Fruit fly (Drosophila melanogaster) whole organism, prepupa: ENCODE measurements around the gene Spn38F.

ENCODE experiments used
- Blimp-1 ChIP-seq: fragments of 200-800 bp; sonication (Bioruptor generic); optimal IDR thresholded peaks from 3 replicates; lab custom pipeline; 2017; ENCODE audit warnings: missing biosample characterization, missing genetic modification characterization, mild to moderate bottlenecking, moderate library complexity, missing genetic modification reagents
- CG10631 ChIP-seq: fragments of 200-800 bp; sonication (Bioruptor generic); optimal IDR thresholded peaks from 2 replicates; lab custom pipeline; 2016; ENCODE audit warnings: missing biosample characterization, missing genetic modification characterization
- CG10669 ChIP-seq: fragments of 200-800 bp; sonication (Bioruptor generic); optimal IDR thresholded peaks from 3 replicates; lab custom pipeline; 2018; ENCODE audit warnings: missing biosample characterization, mild to moderate bottlenecking, missing genetic modification characterization, moderate library complexity
- CG11294 ChIP-seq: fragments of 200-800 bp; sonication (Bioruptor generic); IDR thresholded peaks from 2 replicates; pipeline ENCODE4 v1.3.6; 2022; ENCODE audit warnings: missing biosample characterization, missing genetic modification characterization
- CG15336 ChIP-seq: fragments of 200-800 bp; sonication (Bioruptor generic); IDR thresholded peaks from 2 replicates; pipeline ENCODE4 v1.3.6; 2022; ENCODE audit warnings: missing biosample characterization, missing genetic modification characterization
- CG3032 ChIP-seq: fragments of 200-800 bp; optimal IDR thresholded peaks from 2 replicates; lab custom pipeline; 2019; ENCODE audit warnings: missing biosample characterization, mild to moderate bottlenecking, missing genetic modification characterization, moderate library complexity
- CG31627 ChIP-seq: fragments of 200-800 bp; sonication (Bioruptor generic); optimal IDR thresholded peaks from 3 replicates; lab custom pipeline; 2016; ENCODE audit warnings: missing biosample characterization, missing genetic modification characterization
- CG6163 ChIP-seq: fragments of 200-800 bp; sonication (Bioruptor generic); IDR thresholded peaks from 3 replicates; pipeline ENCODE4 v1.3.6; 2022; ENCODE audit warnings: missing biosample characterization, missing genetic modification characterization
- CG6854 ChIP-seq: fragments of 200-800 bp; sonication (Bioruptor generic); optimal IDR thresholded peaks from 2 replicates; lab custom pipeline; 2017; ENCODE audit warnings: missing biosample characterization, mild to moderate bottlenecking, missing genetic modification characterization
- CG7368 ChIP-seq: fragments of 200-800 bp; sonication (Bioruptor generic); optimal IDR thresholded peaks from 3 replicates; lab custom pipeline; 2016; ENCODE audit warnings: missing biosample characterization, missing genetic modification characterization
- CG8119 ChIP-seq: fragments of 200-800 bp; sonication (Bioruptor generic); IDR thresholded peaks from 3 replicates; pipeline ENCODE4 v1.3.6; 2022; ENCODE audit warnings: missing biosample characterization, missing genetic modification characterization
- CG8319 ChIP-seq: fragments of 200-800 bp; sonication (Bioruptor generic); optimal IDR thresholded peaks from 3 replicates; lab custom pipeline; 2016; ENCODE audit warnings: missing biosample characterization, missing genetic modification characterization
- CG9139 ChIP-seq: fragments of 200-800 bp; sonication (Bioruptor generic); optimal IDR thresholded peaks from 3 replicates; lab custom pipeline; 2017; ENCODE audit warnings: missing biosample characterization, mild to moderate bottlenecking, missing genetic modification characterization
- Eip75B ChIP-seq: fragments of 200-800 bp; sonication (Bioruptor generic); optimal IDR thresholded peaks from 3 replicates; lab custom pipeline; 2016; ENCODE audit warnings: missing biosample characterization, missing genetic modification characterization
- Eip78C ChIP-seq: fragments of 200-800 bp; sonication (Bioruptor generic); peaks from one replicate; lab custom pipeline; 2016; ENCODE audit warnings: missing biosample characterization, missing genetic modification characterization
- Ets21C ChIP-seq: fragments of 200-800 bp; sonication (Bioruptor generic); optimal IDR thresholded peaks from 3 replicates; lab custom pipeline; 2016; ENCODE audit warnings: missing biosample characterization, missing genetic modification characterization
- Hr39 ChIP-seq: fragments of 200-800 bp; sonication (Bioruptor generic); optimal IDR thresholded peaks from 2 replicates; lab custom pipeline; 2016; ENCODE audit warnings: missing biosample characterization, missing genetic modification characterization
- Met ChIP-seq: fragments of 200-800 bp; sonication (Bioruptor generic); optimal IDR thresholded peaks from 3 replicates; lab custom pipeline; 2016; ENCODE audit warnings: missing biosample characterization, missing genetic modification characterization
- Smox ChIP-seq: fragments of 200-800 bp; sonication (Bioruptor generic); optimal IDR thresholded peaks from 3 replicates; lab custom pipeline; 2016; ENCODE audit warnings: missing biosample characterization, missing genetic modification characterization
- Sox102F ChIP-seq: fragments of 200-800 bp; sonication (Bioruptor generic); optimal IDR thresholded peaks from 2 replicates; lab custom pipeline; 2016; ENCODE audit warnings: missing biosample characterization, mild to moderate bottlenecking, missing genetic modification characterization
- Sox15 ChIP-seq: fragments of 200-800 bp; sonication (Bioruptor generic); optimal IDR thresholded peaks from 3 replicates; lab custom pipeline; 2016; ENCODE audit warnings: missing biosample characterization, missing genetic modification characterization
- achi ChIP-seq: fragments of 200-800 bp; sonication (Bioruptor generic); optimal IDR thresholded peaks from 3 replicates; lab custom pipeline; 2016; ENCODE audit warnings: missing biosample characterization, missing genetic modification characterization
- acj6 ChIP-seq: fragments of 200-800 bp; sonication (Bioruptor generic); optimal IDR thresholded peaks from 3 replicates; lab custom pipeline; 2016; ENCODE audit warnings: missing biosample characterization, missing genetic modification characterization
- cyc ChIP-seq: fragments of 200-800 bp; sonication (Bioruptor generic); optimal IDR thresholded peaks from 3 replicates; lab custom pipeline; 2016; ENCODE audit warnings: missing biosample characterization, missing genetic modification characterization
- dsx ChIP-seq: fragments of 200-800 bp; optimal IDR thresholded peaks from 3 replicates; lab custom pipeline; 2019; ENCODE audit warnings: missing biosample characterization, mild to moderate bottlenecking, missing genetic modification characterization, moderate library complexity; ENCODE audit not compliant: poor library complexity, severe bottlenecking
- eg ChIP-seq: fragments of 200-800 bp; sonication (Bioruptor generic); IDR thresholded peaks from 3 replicates; pipeline ENCODE4 v1.3.6; 2022; ENCODE audit warnings: missing biosample characterization, missing genetic modification characterization
- esn ChIP-seq: fragments of 200-800 bp; sonication (Bioruptor generic); optimal IDR thresholded peaks from 2 replicates; lab custom pipeline; 2016; ENCODE audit warnings: missing biosample characterization, mild to moderate bottlenecking, missing genetic modification characterization, moderate library complexity
- fd59A ChIP-seq: fragments of 200-800 bp; sonication (Bioruptor generic); optimal IDR thresholded peaks from 2 replicates; lab custom pipeline; 2017; ENCODE audit warnings: missing biosample characterization, mild to moderate bottlenecking, missing genetic modification characterization, missing genetic modification reagents
- net ChIP-seq: fragments of 200-800 bp; sonication (Bioruptor generic); optimal IDR thresholded peaks from 3 replicates; lab custom pipeline; 2016; ENCODE audit warnings: missing biosample characterization, missing genetic modification characterization
- pdm3 ChIP-seq: fragments of 200-800 bp; sonication (Bioruptor generic); optimal IDR thresholded peaks from 3 replicates; lab custom pipeline; 2016; ENCODE audit warnings: missing biosample characterization, missing genetic modification characterization
- salr ChIP-seq, 2 experiments: fragments of 200-800 bp; sonication (Bioruptor generic); optimal IDR thresholded peaks; 3 replicates each; lab custom pipeline; 2016 to 2018; ENCODE audit warnings: missing biosample characterization in 2 of 2, missing genetic modification characterization in 2 of 2, mild to moderate bottlenecking in 1 of 2
- ss ChIP-seq, 2 experiments: fragments of 200-800 bp; sonication (Bioruptor generic); optimal IDR thresholded peaks; 2 replicates in 1 of 2; 3 replicates in 1 of 2; lab custom pipeline; 2017 to 2018; ENCODE audit warnings: mild to moderate bottlenecking in 2 of 2, missing biosample characterization in 2 of 2, missing genetic modification characterization in 2 of 2, moderate library complexity in 1 of 2
- svp ChIP-seq: fragments of 200-800 bp; sonication (Bioruptor generic); peaks from one replicate; lab custom pipeline; 2016; ENCODE audit warnings: missing biosample characterization, missing genetic modification characterization
- topi ChIP-seq: fragments of 200-800 bp; sonication (Bioruptor generic); optimal IDR thresholded peaks from 3 replicates; lab custom pipeline; 2016; ENCODE audit warnings: missing biosample characterization, missing genetic modification characterization
- vri ChIP-seq: fragments of 200-800 bp; sonication (Bioruptor generic); optimal IDR thresholded peaks from 3 replicates; lab custom pipeline; 2016; ENCODE audit warnings: missing biosample characterization, mild to moderate bottlenecking, missing genetic modification characterization

The Spn38F gene

dm6 chr2L:20822489-20823195, 15.1 kb downstream of the Spn38F start, which contains the start of gene CG9331 (continued):
- TF ChIP-seq CG3032 (no peak), Met (GFP tag; lab: Kevin White, UChicago) (no peak), Sox102F (peak; percentile 39), CG15336 (GFP tag; lab: Robert Waterston, UW) (peak; percentile 9; the same call in 1 of the 2 replicates), CG10631 (GFP tag; lab: Kevin White, UChicago) (peak; percentile 39), fd59A (GFP tag; lab: Kevin White, UChicago) (no peak), CG7368 (GFP tag; lab: Kevin White, UChicago) (no peak), cyc (GFP tag; lab: Kevin White, UChicago) (no peak), Smox (GFP tag; lab: Kevin White, UChicago) (no peak), acj6 (GFP tag; lab: Kevin White, UChicago) (no peak), eg (GFP tag; lab: Robert Waterston, UW) (no peak; the same call in 2 of the 3 replicates), CG10669 (GFP tag; lab: Kevin White, UChicago) (no peak), CG8319 (GFP tag; lab: Kevin White, UChicago) (no peak), Hr39 (GFP tag; lab: Kevin White, UChicago) (no peak), Eip75B (GFP tag; lab: Kevin White, UChicago) (no peak), Eip78C (GFP tag; lab: Kevin White, UChicago) (peak; percentile 81), esn (no peak), CG6854 (no peak), CG6163 (peak; percentile 56; the same call in 2 of the 3 replicates), svp (GFP tag; lab: Kevin White, UChicago) (no peak), Blimp-1 (peak; percentile 59), vri (GFP tag; lab: Kevin White, UChicago) (peak; percentile 100)

dm6 chr2L:20822025-20822371, 15.8 kb downstream of the Spn38F start:
- no peak for TF ChIP-seq CG9139 (GFP tag; lab: Kevin White, UChicago)
- TF ChIP-seq CG6854 = peak; percentile 38
- TF ChIP-seq salr (GFP tag; optimal IDR thresholded peaks at IDR 0.05; lab: Kevin White, UChicago) = no peak
- no peak for TF ChIP-seq Ets21C (GFP tag; lab: Kevin White, UChicago)
- TF ChIP-seq Smox (GFP tag; lab: Kevin White, UChicago) = peak; percentile 10
- peak; percentile 14 for TF ChIP-seq Met (GFP tag; lab: Kevin White, UChicago)
- TF ChIP-seq CG31627 (GFP tag; lab: Kevin White, UChicago) = peak; percentile 8
- no peak for TF ChIP-seq pdm3 (GFP tag; lab: Kevin White, UChicago)
- no peak for TF ChIP-seq Sox15
- TF ChIP-seq topi (GFP tag; lab: Kevin White, UChicago) = peak; percentile 25
- TF ChIP-seq Hr39 (GFP tag; lab: Kevin White, UChicago) = peak; percentile 38
- TF ChIP-seq esn = peak; percentile 25
- TF ChIP-seq CG6163 = peak; percentile 63
- TF ChIP-seq CG10669 (GFP tag; lab: Kevin White, UChicago) = no peak
- peak in 1 of 2 experiments; percentile 64 for TF ChIP-seq ss (GFP tag; optimal IDR thresholded peaks at IDR 0.05; lab: Kevin White, UChicago)
- TF ChIP-seq cyc (GFP tag; lab: Kevin White, UChicago) = no peak
- TF ChIP-seq svp (GFP tag; lab: Kevin White, UChicago) = peak; percentile 84
- TF ChIP-seq eg (GFP tag; lab: Robert Waterston, UW) = no peak
- no peak for TF ChIP-seq net (GFP tag; lab: Kevin White, UChicago)
- TF ChIP-seq fd59A (GFP tag; lab: Kevin White, UChicago) = peak; percentile 9
- TF ChIP-seq CG11294 = 0 out of 2 replicates have a peak, but pooled peaks have one; percentile 12
- TF ChIP-seq dsx (GFP tag; lab: Kevin White, UChicago) = peak; percentile 71
- no peak for TF ChIP-seq CG8119 (GFP tag; lab: Robert Waterston, UW)
- TF ChIP-seq CG3032 = no peak
- TF ChIP-seq Eip75B (GFP tag; lab: Kevin White, UChicago) = no peak
- TF ChIP-seq achi (GFP tag; lab: Kevin White, UChicago) = peak; percentile 11
